Worm (Caenorhabditis elegans) whole organism, midembryonic: ENCODE data around the gene F16F9.3.

Source experiments
- T22C8.4 ChIP-seq: fragments of 200-800 bp; sonication (Bioruptor generic); IDR thresholded peaks from 2 replicates; pipeline ENCODE4 v1.3.6; 2022; ENCODE audit warnings: missing genetic modification characterization, missing compliant biosample characterization
- cog-1 ChIP-seq: sonication (generic microtip); optimal IDR thresholded peaks from 2 replicates; lab custom pipeline; 2016; ENCODE audit warnings: missing genetic modification characterization, missing compliant biosample characterization
- flt-1 ChIP-seq: fragments of 200-800 bp; sonication (Bioruptor generic); IDR thresholded peaks from 2 replicates; pipeline ENCODE4 v1.3.6; 2022; ENCODE audit warnings: missing genetic modification characterization, missing compliant biosample characterization
- klf-2 ChIP-seq: fragments of 200-800 bp; sonication (Bioruptor generic); conservative IDR thresholded peaks from 2 replicates; pipeline ENCODE4 v1.3.6; 2022; ENCODE audit warnings: missing genetic modification reagents, missing genetic modification characterization, missing compliant biosample characterization
- ref-1 ChIP-seq: fragments of 200-800 bp; sonication (Bioruptor generic); conservative IDR thresholded peaks from 2 replicates; pipeline ENCODE4 v1.3.6; 2022; ENCODE audit warnings: missing genetic modification reagents, missing genetic modification characterization, missing compliant biosample characterization
- tab-1 ChIP-seq: fragments of 200-800 bp; sonication (Bioruptor generic); IDR thresholded peaks from 2 replicates; pipeline ENCODE4 v1.3.6; 2022; ENCODE audit warnings: missing genetic modification characterization, missing compliant biosample characterization
- ztf-23 ChIP-seq: fragments of 200-800 bp; sonication (Bioruptor generic); IDR thresholded peaks from 2 replicates; pipeline ENCODE4 v1.3.6; 2022; ENCODE audit warnings: missing genetic modification reagents, missing genetic modification characterization, missing compliant biosample characterization
- ztf-29 ChIP-seq: fragments of 200-800 bp; sonication (Bioruptor generic); IDR thresholded peaks from 2 replicates; pipeline ENCODE4 v1.3.6; 2022; ENCODE audit warnings: missing genetic modification reagents, missing genetic modification characterization, missing compliant biosample characterization

ce11 chrX:8432361-8432760, 25.1 kb upstream of the F16F9.3 start, which contains the start of gene kin-9:
- TF ChIP-seq ztf-23 (no peak), flt-1 (GFP tag; lab: Robert Waterston, UW) (no peak), ref-1 (no peak), tab-1 (GFP tag; lab: Robert Waterston, UW) (no peak), klf-2 (GFP tag; lab: Robert Waterston, UW) (no peak), T22C8.4 (GFP tag; lab: Robert Waterston, UW) (no peak), ztf-29 (GFP tag; lab: Robert Waterston, UW) (no peak), cog-1 (tag; lab: Kevin White, UChicago) (no peak)
